Fruit fly (Drosophila melanogaster): Measurements from ENCODE around the gene RpS15Aa.

- TF ChIP-seq pan (optimal IDR thresholded peaks at IDR 0.05) (no peak), CG8478 (optimal IDR thresholded peaks at IDR 0.05) (no peak), psq (optimal IDR thresholded peaks at IDR 0.05) (no peak), usp (GFP tag; optimal IDR thresholded peaks at IDR 0.05) (no peak), EcR (GFP tag; optimal IDR thresholded peaks at IDR 0.05) (no peak)
Observed at dm6 chrX:13373239-13374153, 36.0 kb upstream of the RpS15Aa start.
